Fruit fly (Drosophila melanogaster): ENCODE data around the gene CG6184.

CG6184 gene

DNA sequence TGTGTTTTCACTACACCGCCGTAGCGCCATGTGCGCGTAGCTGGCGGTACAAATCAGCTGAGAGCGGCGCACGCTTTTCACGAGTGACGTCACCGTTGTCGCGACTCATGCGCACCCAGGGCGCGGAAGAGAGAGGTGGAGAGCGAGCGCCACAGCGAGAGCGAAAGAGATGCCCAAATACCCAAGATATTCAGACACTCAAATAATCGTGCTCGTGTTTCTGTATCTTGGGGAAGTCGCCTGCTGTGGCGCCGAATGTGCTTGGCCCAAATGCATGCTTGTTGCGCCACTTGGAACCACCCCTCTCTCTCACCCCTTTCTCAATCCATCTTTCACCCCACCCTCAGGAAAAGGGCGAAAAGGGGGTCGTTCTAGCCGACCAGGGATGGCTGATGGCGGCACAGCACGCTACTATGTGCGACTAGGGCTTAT lies 25.0 kb downstream of the CG6184 start, which contains the start of gene CG6231 (continued):
- no peak for TF ChIP-seq prd (optimal IDR thresholded peaks at IDR 0.05)
- TF ChIP-seq prd (GFP tag; IDR thresholded peaks at IDR 0.05), result no peak
- no peak for TF ChIP-seq CG2116 (GFP tag; optimal IDR thresholded peaks at IDR 0.05)
- no peak for TF ChIP-seq CrebB (tag; optimal IDR thresholded peaks at IDR 0.05)
- TF ChIP-seq bbx (GFP tag; IDR thresholded peaks at IDR 0.05; ENCODE audit: partially characterized antibody), result no peak
- peak; percentile 19; the same call in 1 of the 3 replicates for TF ChIP-seq Doc3 (GFP tag; IDR thresholded peaks at IDR 0.05; ENCODE audit: partially characterized antibody)
- no peak for TF ChIP-seq CG3726 (GFP tag; IDR thresholded peaks at IDR 0.05)
- no peak for TF ChIP-seq ssp (GFP tag; IDR thresholded peaks at IDR 0.05)
- TF ChIP-seq ash1 (GFP tag; optimal IDR thresholded peaks at IDR 0.05), result no peak
- TF ChIP-seq CG8924 (tag; optimal IDR thresholded peaks at IDR 0.05), result no peak
- peak; percentile 57 for TF ChIP-seq CG34224 (GFP tag; IDR thresholded peaks at IDR 0.05; ENCODE audit: partially characterized antibody)
- peak; percentile 94 for TF ChIP-seq BtbVII (GFP tag; optimal IDR thresholded peaks at IDR 0.05)
- no peak for TF ChIP-seq fd96Cb (tag; optimal IDR thresholded peaks at IDR 0.05)
- peak; percentile 97 for TF ChIP-seq ewg (GFP tag; optimal IDR thresholded peaks at IDR 0.05)
- TF ChIP-seq ase (GFP tag; IDR thresholded peaks at IDR 0.05), result no peak
- TF ChIP-seq CG10321 (GFP tag; IDR thresholded peaks at IDR 0.05), result peak; percentile 62
- no peak for TF ChIP-seq CG1602 (GFP tag; optimal IDR thresholded peaks at IDR 0.05)
- TF ChIP-seq nerfin-2 (GFP tag; IDR thresholded peaks at IDR 0.05; ENCODE audit: partially characterized antibody), result no peak
- TF ChIP-seq Atf3 (GFP tag; optimal IDR thresholded peaks at IDR 0.05), result peak; percentile 67
- TF ChIP-seq hth (optimal IDR thresholded peaks at IDR 0.05), result no peak
- TF ChIP-seq aop (GFP tag; IDR thresholded peaks at IDR 0.05), result no peak
- TF ChIP-seq ham (GFP tag; IDR thresholded peaks at IDR 0.05), result no peak
- no peak for TF ChIP-seq klu (GFP tag; IDR thresholded peaks at IDR 0.05)
- TF ChIP-seq CG14965 (GFP tag; optimal IDR thresholded peaks at IDR 0.05; ENCODE audit: borderline replicate concordance), result no peak
- peak; percentile 9 for TF ChIP-seq HLHmδ (GFP tag; optimal IDR thresholded peaks at IDR 0.05)
- TF ChIP-seq abd-A (tag; optimal IDR thresholded peaks at IDR 0.05), result peak; percentile 62
- TF ChIP-seq CG1832 (GFP tag; optimal IDR thresholded peaks at IDR 0.05), result peak; percentile 64
- no peak for TF ChIP-seq pb (GFP tag; optimal IDR thresholded peaks at IDR 0.05)
- TF ChIP-seq CG15269 (tag; optimal IDR thresholded peaks at IDR 0.05), result no peak
- no peak for TF ChIP-seq gcm (GFP tag; optimal IDR thresholded peaks at IDR 0.05)
- TF ChIP-seq sens (GFP tag), result peak; percentile 31
- peak; percentile 48; the same call in 1 of the 2 replicates for TF ChIP-seq unc-4 (GFP tag; IDR thresholded peaks at IDR 0.05; ENCODE audit: partially characterized antibody)
- no peak for TF ChIP-seq nau (GFP tag; optimal IDR thresholded peaks at IDR 0.05)
- no peak for TF ChIP-seq Ptx1 (GFP tag; IDR thresholded peaks at IDR 0.05)
- peak; percentile 59 for TF ChIP-seq dm (GFP tag; optimal IDR thresholded peaks at IDR 0.05)
- TF ChIP-seq tgo (GFP tag; IDR thresholded peaks at IDR 0.05), result no peak
- TF ChIP-seq CG6791 (GFP tag; IDR thresholded peaks at IDR 0.05; ENCODE audit: partially characterized antibody), result 0 out of 3 replicates have a peak, but pooled peaks have one; percentile 32
- no peak for TF ChIP-seq CG9215 (GFP tag; IDR thresholded peaks at IDR 0.05)
- TF ChIP-seq Adf1 (GFP tag; IDR thresholded peaks at IDR 0.05), result peak; percentile 45; the same call in 1 of the 2 replicates
- no peak for TF ChIP-seq Hmx (GFP tag; optimal IDR thresholded peaks at IDR 0.05)
- TF ChIP-seq CG2199 (GFP tag; IDR thresholded peaks at IDR 0.05), result no peak
- TF ChIP-seq tin (GFP tag; optimal IDR thresholded peaks at IDR 0.05), result no peak
- TF ChIP-seq dati (GFP tag; IDR thresholded peaks at IDR 0.05), result no peak
- TF ChIP-seq stwl (tag; optimal IDR thresholded peaks at IDR 0.05), result no peak
- TF ChIP-seq CHES-1-like (GFP tag; optimal IDR thresholded peaks at IDR 0.05), result no peak
- TF ChIP-seq CG34376 (GFP tag; optimal IDR thresholded peaks at IDR 0.05), result peak; percentile 5
- TF ChIP-seq CG5953 (GFP tag; IDR thresholded peaks at IDR 0.05), result no peak
- TF ChIP-seq CG3847 (GFP tag; IDR thresholded peaks at IDR 0.05), result no peak
- no peak for TF ChIP-seq Jarid2 (GFP tag; optimal IDR thresholded peaks at IDR 0.05)
- no peak for TF ChIP-seq otp (GFP tag; IDR thresholded peaks at IDR 0.05)
- no peak for TF ChIP-seq CG11085 (GFP tag; IDR thresholded peaks at IDR 0.05)
- no peak for TF ChIP-seq D19B (GFP tag; optimal IDR thresholded peaks at IDR 0.05)
